Worm (Caenorhabditis elegans) whole organism, L4 larva: ENCODE measurements around the gene C50H2.7.
A peak's percentile ranks its signal among the peaks of the same experiment; 100 is the strongest.

Experiments
- F10B5.3 ChIP-seq: sonication (generic microtip); optimal IDR thresholded peaks from 2 replicates; lab custom pipeline; 2016; ENCODE audit warnings: mild to moderate bottlenecking, missing genetic modification characterization, missing compliant biosample characterization
- F26F4.8 ChIP-seq: fragments of 200-800 bp; sonication (Bioruptor generic); conservative IDR thresholded peaks from 2 replicates; pipeline ENCODE4 v1.3.6; 2022; ENCODE audit warnings: missing genetic modification characterization, missing compliant biosample characterization
- F44E2.7 ChIP-seq: fragments of 200-800 bp; sonication (Bioruptor generic); IDR thresholded peaks from 2 replicates; pipeline ENCODE4 v2.1.2; 2022; ENCODE audit warnings: missing genetic modification characterization, missing compliant biosample characterization
- R02D3.7 ChIP-seq: fragments of 150-350 bp; sonication (generic microtip); optimal IDR thresholded peaks from 3 replicates; lab custom pipeline; 2014; ENCODE audit warnings: missing biosample characterization, missing genetic modification characterization
- T20F7.1 ChIP-seq: fragments of 200-800 bp; sonication (Bioruptor generic); optimal IDR thresholded peaks from 2 replicates; lab custom pipeline; 2018; ENCODE audit warnings: mild to moderate bottlenecking, missing genetic modification characterization, missing compliant biosample characterization
- Y105C5A.15 ChIP-seq: fragments of 200-800 bp; sonication (Bioruptor generic); IDR thresholded peaks from 2 replicates; pipeline ENCODE4 v1.3.6; 2022; ENCODE audit warnings: missing genetic modification characterization, missing compliant biosample characterization
- Y5F2A.4 ChIP-seq: fragments of 200-800 bp; sonication (Bioruptor generic); optimal IDR thresholded peaks from 2 replicates; lab custom pipeline; 2018; ENCODE audit warnings: mild to moderate bottlenecking, missing genetic modification characterization, missing compliant biosample characterization
- Y75B8A.6 ChIP-seq: fragments of 200-800 bp; sonication (Bioruptor generic); IDR thresholded peaks from 2 replicates; pipeline ENCODE4 v1.3.6; 2022; ENCODE audit warnings: missing genetic modification reagents, missing genetic modification characterization, missing compliant biosample characterization
- aha-1 ChIP-seq: fragments of 150-350 bp; peaks from one replicate; lab custom pipeline; 2014; ENCODE audit warnings: missing biosample characterization, missing genetic modification characterization
- aly-2 ChIP-seq: sonication (generic microtip); optimal IDR thresholded peaks from 2 replicates; lab custom pipeline; 2018; ENCODE audit warnings: missing biosample characterization, missing genetic modification characterization
- arid-1 ChIP-seq: fragments of 200-800 bp; sonication (Bioruptor generic); conservative IDR thresholded peaks from 2 replicates; pipeline ENCODE4 v1.3.6; 2022; ENCODE audit warnings: missing genetic modification reagents, missing genetic modification characterization, missing compliant biosample characterization
- attf-4 ChIP-seq: sonication (generic microtip); optimal IDR thresholded peaks from 3 replicates; lab custom pipeline; 2017; ENCODE audit warnings: missing biosample characterization, missing genetic modification characterization
- ceh-20 ChIP-seq: fragments of 200-800 bp; sonication (Bioruptor generic); IDR thresholded peaks from 2 replicates; pipeline ENCODE4 v1.3.6; 2022; ENCODE audit warnings: missing genetic modification reagents, missing genetic modification characterization, missing compliant biosample characterization
- ceh-28 ChIP-seq: fragments of 150-350 bp; optimal IDR thresholded peaks from 2 replicates; lab custom pipeline; 2014; ENCODE audit warnings: missing biosample characterization, missing genetic modification reagents, missing genetic modification characterization
- ceh-32 ChIP-seq: sonication (generic microtip); optimal IDR thresholded peaks from 2 replicates; lab custom pipeline; 2016; ENCODE audit warnings: mild to moderate bottlenecking, missing genetic modification characterization, missing compliant biosample characterization; ENCODE audit not compliant: poor library complexity
- ceh-62 ChIP-seq: sonication (generic microtip); optimal IDR thresholded peaks from 2 replicates; lab custom pipeline; 2017; ENCODE audit warnings: missing biosample characterization, missing genetic modification characterization
- ces-1 ChIP-seq: fragments of 150-350 bp; sonication (generic microtip); optimal IDR thresholded peaks from 4 replicates; lab custom pipeline; 2014; ENCODE audit warnings: missing biosample characterization, missing genetic modification reagents, missing genetic modification characterization
- cey-2 ChIP-seq: sonication (generic microtip); optimal IDR thresholded peaks from 3 replicates; lab custom pipeline; 2017; ENCODE audit warnings: missing genetic modification characterization, mild to moderate bottlenecking, missing compliant biosample characterization, antibody characterized with exemption, borderline replicate concordance; ENCODE audit not compliant: insufficient read depth
- daf-19 ChIP-seq: fragments of 200-800 bp; sonication (Bioruptor generic); conservative IDR thresholded peaks from 2 replicates; pipeline ENCODE4 v1.3.6; 2022; ENCODE audit warnings: missing genetic modification characterization, missing compliant biosample characterization
- dmd-9 ChIP-seq: fragments of 200-800 bp; sonication (Bioruptor generic); IDR thresholded peaks from 2 replicates; pipeline ENCODE4 v1.3.6; 2022; ENCODE audit warnings: missing genetic modification reagents, missing genetic modification characterization, missing compliant biosample characterization
- dpl-1 ChIP-seq: fragments of 150-350 bp; optimal IDR thresholded peaks from 2 replicates; lab custom pipeline; 2014; ENCODE audit warnings: missing biosample characterization, missing genetic modification reagents, missing genetic modification characterization
- dve-1 ChIP-seq: sonication (generic microtip); optimal IDR thresholded peaks from 2 replicates; lab custom pipeline; 2017; ENCODE audit warnings: antibody characterized with exemption, mild to moderate bottlenecking, missing genetic modification characterization, missing compliant biosample characterization; ENCODE audit not compliant: insufficient read depth
- fkh-10 ChIP-seq: fragments of 150-350 bp; optimal IDR thresholded peaks from 2 replicates; lab custom pipeline; 2014; ENCODE audit warnings: missing biosample characterization, missing genetic modification reagents, missing genetic modification characterization
- fos-1 ChIP-seq: fragments of 150-350 bp; optimal IDR thresholded peaks from 2 replicates; lab custom pipeline; 2014; ENCODE audit warnings: missing biosample characterization, missing genetic modification characterization
- hlh-30 ChIP-seq: sonication (generic microtip); optimal IDR thresholded peaks from 2 replicates; lab custom pipeline; 2017; ENCODE audit warnings: antibody characterized with exemption, mild to moderate bottlenecking, missing genetic modification characterization, missing compliant biosample characterization; ENCODE audit not compliant: insufficient read depth
- lin-29 ChIP-seq: fragments of 200-800 bp; sonication (Bioruptor generic); IDR thresholded peaks from 2 replicates; pipeline ENCODE4 v1.3.6; 2022; ENCODE audit warnings: missing genetic modification reagents, missing genetic modification characterization, missing compliant biosample characterization
- mdl-1 ChIP-seq, 2 experiments: fragments of 150-350 bp in 1 of 2; sonication (generic microtip) in 1 of 2; optimal IDR thresholded peaks; 2 replicates each; lab custom pipeline; 2014 to 2017; ENCODE audit warnings: missing biosample characterization in 2 of 2, missing genetic modification characterization in 2 of 2
- nhr-10 ChIP-seq: fragments of 150-350 bp; optimal IDR thresholded peaks from 2 replicates; lab custom pipeline; 2014; ENCODE audit warnings: missing biosample characterization, missing genetic modification characterization
- nhr-102 ChIP-seq: sonication (generic microtip); optimal IDR thresholded peaks from 2 replicates; lab custom pipeline; 2016; ENCODE audit warnings: mild to moderate bottlenecking, missing genetic modification characterization, moderate library complexity, missing compliant biosample characterization
- nhr-11 ChIP-seq: fragments of 150-350 bp; optimal IDR thresholded peaks from 2 replicates; lab custom pipeline; 2014; ENCODE audit warnings: missing biosample characterization, missing genetic modification characterization
- nhr-111 ChIP-seq: fragments of 200-800 bp; sonication (Bioruptor generic); optimal IDR thresholded peaks from 2 replicates; lab custom pipeline; 2018; ENCODE audit warnings: mild to moderate bottlenecking, missing genetic modification characterization, missing compliant biosample characterization
- nhr-237 ChIP-seq: sonication (generic microtip); optimal IDR thresholded peaks from 2 replicates; lab custom pipeline; 2017; ENCODE audit warnings: missing biosample characterization, missing genetic modification characterization
- nhr-6 ChIP-seq: fragments of 150-350 bp; optimal IDR thresholded peaks from 2 replicates; lab custom pipeline; 2014; ENCODE audit warnings: missing biosample characterization, missing genetic modification characterization
- pha-4 ChIP-seq, 2 experiments: fragments of 150-350 bp in 1 of 2; fragments of 200-800 bp in 1 of 2; sonication (Bioruptor generic) in 1 of 2; IDR thresholded peaks in 1 of 2; optimal IDR thresholded peaks in 1 of 2; 2 replicates each; pipeline versions ENCODE4 v1.3.6 to Lab custom; 2014 to 2022; ENCODE audit warnings: missing genetic modification characterization in 2 of 2, missing genetic modification reagents in 2 of 2, missing biosample characterization in 1 of 2, missing compliant biosample characterization in 1 of 2
- php-3 ChIP-seq: fragments of 200-800 bp; sonication (Bioruptor generic); IDR thresholded peaks from 2 replicates; pipeline ENCODE4 v1.3.6; 2022; ENCODE audit warnings: missing genetic modification reagents, missing genetic modification characterization, missing compliant biosample characterization
- saeg-2 ChIP-seq: fragments of 200-800 bp; sonication (Bioruptor generic); IDR thresholded peaks from 2 replicates; pipeline ENCODE4 v1.3.6; 2022; ENCODE audit warnings: missing genetic modification reagents, missing genetic modification characterization, missing compliant biosample characterization
- set-16 ChIP-seq: fragments of 200-800 bp; sonication (Bioruptor generic); IDR thresholded peaks from 2 replicates; pipeline ENCODE4 v1.3.6; 2022; ENCODE audit warnings: missing genetic modification reagents, missing genetic modification characterization, missing compliant biosample characterization
- skn-1 ChIP-seq: fragments of 150-350 bp; optimal IDR thresholded peaks from 2 replicates; lab custom pipeline; 2014; ENCODE audit warnings: missing biosample characterization, missing genetic modification characterization
- tag-97 ChIP-seq: fragments of 200-800 bp; sonication (Bioruptor generic); IDR thresholded peaks from 2 replicates; pipeline ENCODE4 v1.3.6; 2022; ENCODE audit warnings: missing genetic modification characterization, missing compliant biosample characterization
- unc-130 ChIP-seq: sonication (generic microtip); optimal IDR thresholded peaks from 2 replicates; lab custom pipeline; 2016; ENCODE audit warnings: missing genetic modification reagents, missing genetic modification characterization, missing compliant biosample characterization
- ztf-11 ChIP-seq: fragments of 150-350 bp; optimal IDR thresholded peaks from 2 replicates; lab custom pipeline; 2014; ENCODE audit warnings: missing biosample characterization, missing genetic modification characterization

C50H2.7 gene

ce11 chrV:9925647-9926046 is 3.1 kb downstream of the C50H2.7 start (continued):
- no peak for TF ChIP-seq R02D3.7 (tag; lab: Kevin White, UChicago)
- TF ChIP-seq F44E2.7 (GFP tag; lab: Robert Waterston, UW) = no peak
- no peak for TF ChIP-seq nhr-111 (GFP tag; lab: Kevin White, UChicago)
- TF ChIP-seq nhr-237 (tag; lab: Kevin White, UChicago) = no peak
- no peak for TF ChIP-seq dpl-1
- no peak for TF ChIP-seq mdl-1 (tag; optimal IDR thresholded peaks at IDR 0.05; lab: Kevin White, UChicago)
- TF ChIP-seq pha-4 (GFP tag; IDR thresholded peaks at IDR 0.05; lab: Robert Waterston, UW) = no peak
- no peak for TF ChIP-seq pha-4 (tag; optimal IDR thresholded peaks at IDR 0.05; lab: Kevin White, UChicago)
- TF ChIP-seq T20F7.1 (GFP tag; lab: Kevin White, UChicago) = no peak
- TF ChIP-seq ztf-11 (tag; lab: Kevin White, UChicago) = no peak
- TF ChIP-seq unc-130 (GFP tag; lab: Kevin White, UChicago) = no peak
- no peak for TF ChIP-seq lin-29 (GFP tag; lab: Robert Waterston, UW)
- TF ChIP-seq ceh-28 (tag; lab: Kevin White, UChicago) = no peak
- no peak for TF ChIP-seq nhr-11 (tag; lab: Kevin White, UChicago)
- no peak for TF ChIP-seq aly-2
- no peak for TF ChIP-seq fkh-10
- TF ChIP-seq ceh-32 (tag; lab: Kevin White, UChicago) = no peak
- TF ChIP-seq skn-1 (tag; lab: Kevin White, UChicago) = no peak
- no peak for TF ChIP-seq Y5F2A.4 (GFP tag; lab: Kevin White, UChicago)
- TF ChIP-seq attf-4 (tag; lab: Kevin White, UChicago) = no peak
- no peak for TF ChIP-seq set-16 (GFP tag; lab: Robert Waterston, UW)
- TF ChIP-seq cey-2 = peak; percentile 35
- TF ChIP-seq fos-1 (tag; lab: Kevin White, UChicago) = no peak
- no peak for TF ChIP-seq F26F4.8 (GFP tag; lab: Robert Waterston, UW)
- TF ChIP-seq ceh-62 (tag; lab: Kevin White, UChicago) = no peak
- no peak for TF ChIP-seq dmd-9
- TF ChIP-seq Y105C5A.15 (GFP tag; lab: Robert Waterston, UW) = no peak
- TF ChIP-seq nhr-10 (tag; lab: Kevin White, UChicago) = no peak
- TF ChIP-seq nhr-6 (tag; lab: Kevin White, UChicago) = no peak
- TF ChIP-seq daf-19 (GFP tag; lab: Robert Waterston, UW) = no peak
- peak; percentile 61 for TF ChIP-seq dve-1 (tag; lab: Kevin White, UChicago)
- no peak for TF ChIP-seq hlh-30 (tag; lab: Kevin White, UChicago)
- TF ChIP-seq arid-1 = no peak
- TF ChIP-seq saeg-2 (GFP tag; lab: Robert Waterston, UW) = no peak
- TF ChIP-seq ces-1 (GFP tag; lab: Kevin White, UChicago) = no peak
- no peak for TF ChIP-seq nhr-102 (tag; lab: Kevin White, UChicago)
- no peak for TF ChIP-seq tag-97 (GFP tag; lab: Robert Waterston, UW)
- TF ChIP-seq Y75B8A.6 = no peak
- TF ChIP-seq ceh-20 = no peak
- 0 out of 2 replicates have a peak, but pooled peaks have one; percentile 37 for TF ChIP-seq php-3 (GFP tag; lab: Robert Waterston, UW)
- no peak for TF ChIP-seq F10B5.3 (tag; lab: Kevin White, UChicago)

- TF ChIP-seq arid-1 (no peak), aha-1 (tag; lab: Kevin White, UChicago) (peak; percentile 46)
Measured at ce11 chrV:9926240-9926639, 3.7 kb downstream of the C50H2.7 start, which contains the start of gene C50H2.13. Gene C50H2.13, plus strand, starts transcription at chrV:9926540.
